Fruit fly (Drosophila melanogaster) whole organism, wandering third instar larva: ENCODE results near the gene Cpr65Ay.

ENCODE experiments used
- CG32264 ChIP-seq: fragments of 200-800 bp; sonication (Bioruptor generic); optimal IDR thresholded peaks from 2 replicates; lab custom pipeline; 2016; ENCODE audit warnings: missing biosample characterization, missing genetic modification characterization
- Dfd ChIP-seq: fragments of >200 bp; optimal IDR thresholded peaks from 2 replicates; lab custom pipeline; 2017; ENCODE audit warnings: missing biosample characterization, missing genetic modification characterization
- OdsH ChIP-seq: fragments of 200-800 bp; sonication (Bioruptor generic); optimal IDR thresholded peaks from 2 replicates; lab custom pipeline; 2016; ENCODE audit warnings: missing biosample characterization, mild to moderate bottlenecking, missing genetic modification characterization
- Rel ChIP-seq, 2 experiments: fragments of 200-800 bp; sonication (Bioruptor generic) in 1 of 2; optimal IDR thresholded peaks; 2 replicates in 1 of 2; 3 replicates in 1 of 2; lab custom pipeline; 2016 to 2019; ENCODE audit warnings: mild to moderate bottlenecking in 2 of 2, missing biosample characterization in 2 of 2, missing genetic modification characterization in 2 of 2, moderate library complexity in 1 of 2
- br ChIP-seq: fragments of 200-800 bp; sonication (Bioruptor generic); optimal IDR thresholded peaks from 2 replicates; lab custom pipeline; 2016; ENCODE audit warnings: missing biosample characterization, missing genetic modification characterization
- dsf ChIP-seq: sonication (Bioruptor generic); optimal IDR thresholded peaks from 2 replicates; lab custom pipeline; 2016; ENCODE audit warnings: missing biosample characterization, missing genetic modification characterization, borderline replicate concordance
- ey ChIP-seq: fragments of 200-800 bp; sonication (Bioruptor generic); optimal IDR thresholded peaks from 2 replicates; lab custom pipeline; 2016; ENCODE audit warnings: missing biosample characterization, missing genetic modification characterization
- h ChIP-seq: fragments of 200-800 bp; sonication (Bioruptor generic); optimal IDR thresholded peaks from 3 replicates; lab custom pipeline; 2016; ENCODE audit warnings: missing biosample characterization, mild to moderate bottlenecking, missing genetic modification characterization
- lola ChIP-seq: fragments of >200 bp; optimal IDR thresholded peaks from 2 replicates; lab custom pipeline; 2017; ENCODE audit warnings: missing biosample characterization, missing genetic modification characterization
- sage ChIP-seq: fragments of 200-800 bp; sonication (Bioruptor generic); optimal IDR thresholded peaks from 2 replicates; lab custom pipeline; 2016; ENCODE audit warnings: missing biosample characterization, mild to moderate bottlenecking, missing genetic modification characterization
- woc ChIP-seq: sonication (Bioruptor generic); optimal IDR thresholded peaks from 2 replicates; lab custom pipeline; 2016; ENCODE audit warnings: missing biosample characterization, mild to moderate bottlenecking, missing genetic modification characterization

DNA sequence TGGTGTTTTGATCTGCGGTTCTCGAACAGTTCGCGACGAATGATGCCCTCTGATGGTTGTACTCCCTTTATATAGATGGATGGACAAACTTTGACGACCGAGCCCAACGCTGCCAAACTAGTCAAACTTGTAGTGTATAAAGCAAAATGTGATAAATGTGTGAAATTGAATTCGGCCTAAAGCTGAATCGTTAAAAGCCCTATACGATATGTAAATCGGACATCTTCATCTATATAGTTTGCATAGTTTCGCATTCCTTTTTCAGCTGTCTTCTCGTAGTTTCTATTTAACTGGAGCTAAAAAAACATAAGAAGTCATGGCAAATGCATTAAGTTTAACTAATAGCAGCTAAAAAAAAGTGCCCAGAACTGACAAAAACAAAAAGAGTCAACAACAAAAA lies 24.9 kb downstream of the Cpr65Ay start, which contains the start of gene Lcp65Ag2:
- TF ChIP-seq lola (GFP tag; lab: Kevin White, UChicago) (no peak), woc (GFP tag; lab: Kevin White, UChicago) (no peak), OdsH (GFP tag; lab: Kevin White, UChicago) (no peak), h (GFP tag; lab: Kevin White, UChicago) (no peak), Rel (GFP tag; optimal IDR thresholded peaks at IDR 0.05; lab: Kevin White, UChicago) (no peak), Rel (tag; optimal IDR thresholded peaks at IDR 0.05; lab: Kevin White, UChicago) (no peak), Dfd (no peak), br (GFP tag; lab: Kevin White, UChicago) (no peak), sage (GFP tag; lab: Kevin White, UChicago) (no peak), CG32264 (GFP tag; lab: Kevin White, UChicago) (no peak), ey (GFP tag; lab: Kevin White, UChicago) (no peak), dsf (GFP tag; lab: Kevin White, UChicago) (no peak)
